Fruit fly (Drosophila melanogaster): ENCODE results near the gene mAChR-C.

The mAChR-C gene

dm6 chrX:6832584-6832983 is at the start of gene mAChR-C:
TSS of gene mAChR-C (minus strand) at chrX:6832684.
- TF ChIP-seq EcR (GFP tag; optimal IDR thresholded peaks at IDR 0.05) (no peak), CG8478 (optimal IDR thresholded peaks at IDR 0.05) (no peak), psq (optimal IDR thresholded peaks at IDR 0.05) (no peak), usp (GFP tag; optimal IDR thresholded peaks at IDR 0.05) (no peak), Dll (optimal IDR thresholded peaks at IDR 0.05) (no peak), pan (optimal IDR thresholded peaks at IDR 0.05) (no peak)

dm6 chrX:6876343-6876742 is 43.9 kb upstream of the mAChR-C start:
- TF ChIP-seq EcR (GFP tag; optimal IDR thresholded peaks at IDR 0.05) (no peak), Dll (optimal IDR thresholded peaks at IDR 0.05) (no peak), usp (GFP tag; optimal IDR thresholded peaks at IDR 0.05) (no peak), psq (optimal IDR thresholded peaks at IDR 0.05) (no peak), pan (optimal IDR thresholded peaks at IDR 0.05) (no peak), CG8478 (optimal IDR thresholded peaks at IDR 0.05) (no peak)

- TF ChIP-seq Dll (optimal IDR thresholded peaks at IDR 0.05) (no peak), psq (optimal IDR thresholded peaks at IDR 0.05) (no peak), EcR (GFP tag; optimal IDR thresholded peaks at IDR 0.05) (no peak), pan (optimal IDR thresholded peaks at IDR 0.05) (no peak), usp (GFP tag; optimal IDR thresholded peaks at IDR 0.05) (no peak), CG8478 (optimal IDR thresholded peaks at IDR 0.05) (no peak)
These were observed 43.3 kb upstream of the mAChR-C start for dm6 chrX:6875773-6876172.

DNA sequence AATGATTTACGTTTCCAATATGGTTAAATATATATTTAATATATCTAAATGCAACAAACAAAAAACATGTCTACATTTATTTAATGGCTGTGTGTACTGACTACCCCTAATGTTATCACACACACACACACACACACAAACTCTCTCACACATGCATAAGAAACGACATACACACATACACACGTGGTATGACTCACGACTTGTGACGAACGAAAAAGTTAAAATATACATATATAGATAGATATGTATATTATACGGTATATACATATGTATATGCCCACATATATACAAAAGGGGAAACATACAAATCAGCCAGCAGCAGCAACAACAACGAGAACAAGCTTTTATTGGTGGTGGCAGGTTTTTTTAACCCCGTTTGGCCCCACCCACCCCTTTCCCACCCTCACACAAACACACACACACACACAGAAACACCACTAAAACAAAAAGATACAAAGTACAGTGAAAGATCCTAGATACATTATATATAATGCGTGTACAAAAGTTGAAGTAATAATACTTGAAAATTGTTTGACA is 42.5 kb upstream of the mAChR-C start:
- TF ChIP-seq psq (optimal IDR thresholded peaks at IDR 0.05) (no peak), EcR (GFP tag; optimal IDR thresholded peaks at IDR 0.05) (no peak), pan (optimal IDR thresholded peaks at IDR 0.05) (no peak), Dll (optimal IDR thresholded peaks at IDR 0.05) (no peak), CG8478 (optimal IDR thresholded peaks at IDR 0.05) (no peak), usp (GFP tag; optimal IDR thresholded peaks at IDR 0.05) (no peak)

DNA sequence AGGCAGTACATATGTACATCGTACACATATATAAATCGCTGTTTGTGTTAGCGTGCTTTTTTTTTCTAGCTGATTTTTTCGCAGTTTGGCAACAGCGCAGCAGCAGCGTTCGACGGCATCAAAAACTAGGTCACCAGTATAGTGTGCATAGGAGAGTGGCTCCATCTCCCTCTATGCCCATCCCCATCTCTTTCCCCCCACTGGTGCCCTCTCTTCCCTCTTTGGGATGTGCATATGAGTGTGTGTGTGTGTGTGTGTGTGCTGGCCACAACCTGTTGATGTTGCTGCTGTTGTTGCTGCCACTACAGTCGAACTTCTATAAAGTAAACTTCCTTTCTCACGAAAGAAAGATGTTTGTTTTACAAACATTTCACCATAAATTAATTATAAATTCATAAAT is 39.3 kb upstream of the mAChR-C start:
- TF ChIP-seq usp (GFP tag; optimal IDR thresholded peaks at IDR 0.05) = no peak
- TF ChIP-seq EcR (GFP tag; optimal IDR thresholded peaks at IDR 0.05) = no peak
- no peak for TF ChIP-seq CG8478 (optimal IDR thresholded peaks at IDR 0.05)
- TF ChIP-seq psq (optimal IDR thresholded peaks at IDR 0.05) = no peak
- TF ChIP-seq Dll (optimal IDR thresholded peaks at IDR 0.05) = no peak
- no peak for TF ChIP-seq pan (optimal IDR thresholded peaks at IDR 0.05)

DNA sequence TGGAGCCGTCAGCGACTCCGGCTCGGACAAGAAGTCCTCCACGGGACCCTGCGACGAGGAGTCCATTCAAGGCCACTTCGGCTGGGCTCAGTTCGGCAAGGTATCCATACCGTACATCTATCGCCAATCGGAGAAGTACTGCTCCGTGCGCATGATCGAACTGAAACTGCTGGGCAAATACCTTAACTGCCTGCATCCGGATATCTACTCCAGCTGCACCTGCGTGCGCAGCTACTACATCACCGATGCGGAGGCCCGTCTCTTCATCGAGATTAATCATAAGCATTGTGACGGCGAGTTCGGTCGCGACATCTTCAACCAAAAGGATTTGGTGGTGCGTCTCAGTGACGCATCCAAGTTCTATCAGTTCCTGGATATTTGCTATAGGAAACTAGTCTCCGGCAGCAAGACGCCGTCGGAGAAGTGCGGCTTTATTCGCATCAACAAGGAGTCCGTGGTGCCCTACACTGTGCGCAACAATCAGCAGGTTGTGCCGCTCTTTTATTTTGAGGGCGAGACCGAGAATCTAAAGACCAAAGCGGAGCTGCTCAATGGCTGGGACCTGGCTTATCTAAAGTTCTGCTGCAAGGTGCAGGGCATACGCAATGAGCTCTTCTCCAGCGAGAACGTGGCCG is 37.4 kb upstream of the mAChR-C start:
- no peak for TF ChIP-seq EcR (GFP tag; optimal IDR thresholded peaks at IDR 0.05)
- no peak for TF ChIP-seq usp (GFP tag; optimal IDR thresholded peaks at IDR 0.05)
- TF ChIP-seq CG8478 (optimal IDR thresholded peaks at IDR 0.05) = no peak
- TF ChIP-seq Dll (optimal IDR thresholded peaks at IDR 0.05) = no peak
- no peak for TF ChIP-seq psq (optimal IDR thresholded peaks at IDR 0.05)
- no peak for TF ChIP-seq pan (optimal IDR thresholded peaks at IDR 0.05)

DNA sequence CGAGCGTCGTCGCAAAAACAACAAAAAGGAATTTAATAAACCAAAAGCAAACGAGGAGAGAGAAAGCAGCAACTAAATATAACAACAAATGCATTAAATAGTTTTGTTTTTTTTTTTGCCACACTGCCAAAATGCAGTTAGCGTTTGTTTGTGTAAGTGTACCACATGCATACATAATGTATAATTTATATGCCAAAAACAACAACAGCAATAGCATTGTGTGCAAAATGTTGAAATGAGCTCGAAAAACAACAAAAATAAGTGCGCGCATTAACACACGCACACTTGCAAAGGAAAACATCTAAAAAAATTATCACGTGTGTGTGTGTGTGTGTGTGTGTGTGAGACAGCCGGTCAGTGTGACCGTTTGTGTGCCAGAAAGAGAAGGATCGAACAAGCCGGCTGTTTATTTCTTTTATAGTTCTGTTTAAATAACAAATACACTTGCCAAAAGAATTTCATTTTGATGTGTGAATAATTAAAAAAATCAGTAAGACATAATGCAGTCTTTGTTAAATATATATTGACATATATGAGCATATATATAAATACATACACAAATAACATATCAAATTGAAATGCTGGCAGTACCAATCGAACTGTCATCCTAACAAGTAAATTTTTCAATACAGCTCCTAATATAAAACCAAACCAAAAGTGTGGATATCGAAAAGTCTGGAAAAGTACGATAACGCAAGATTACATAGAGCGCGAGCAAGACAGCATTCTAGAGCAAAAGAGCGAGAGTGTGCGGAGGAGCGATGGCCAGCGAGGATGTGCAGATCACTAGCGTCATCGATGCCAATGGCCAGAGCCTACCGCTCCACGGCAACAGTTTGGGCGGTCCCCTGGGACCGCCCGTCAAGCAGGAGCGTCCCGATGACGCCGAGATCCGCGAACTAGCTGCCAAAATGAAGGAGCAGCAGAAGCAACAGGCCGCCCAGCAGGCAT is 36.4 kb upstream of the mAChR-C start:
- TF ChIP-seq pan (optimal IDR thresholded peaks at IDR 0.05) = no peak

DNA sequence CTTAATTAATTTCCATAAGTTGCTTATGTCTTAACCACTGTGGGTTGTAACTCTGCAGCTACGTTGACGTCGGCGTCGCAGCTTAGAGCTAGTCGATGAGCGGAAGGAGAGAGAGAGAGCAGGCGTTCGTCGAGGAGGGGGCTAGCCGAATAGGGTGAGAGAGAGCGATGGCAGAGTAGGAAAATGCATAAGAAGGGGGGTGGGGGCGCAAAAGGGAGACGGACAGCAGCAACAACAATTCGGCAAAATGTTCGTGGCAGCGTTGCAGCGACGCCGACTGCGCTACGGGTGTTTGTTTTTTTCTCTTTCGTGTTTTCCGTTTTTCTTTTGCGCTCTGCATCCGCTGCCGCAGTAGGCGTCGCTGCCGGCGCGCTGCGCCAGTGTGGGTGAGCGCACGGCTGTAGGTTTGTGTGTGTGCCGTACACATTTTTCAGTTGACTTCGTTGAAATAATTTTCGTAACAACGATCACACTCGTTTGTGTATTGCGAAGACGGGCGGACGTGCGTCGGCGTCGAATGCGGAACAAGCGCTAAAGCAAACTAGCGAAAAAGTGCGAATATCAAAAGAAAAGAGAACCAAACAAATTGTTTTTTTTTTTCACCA is 35.6 kb upstream of the mAChR-C start:
- no peak for TF ChIP-seq usp (GFP tag; optimal IDR thresholded peaks at IDR 0.05)
- no peak for TF ChIP-seq CG8478 (optimal IDR thresholded peaks at IDR 0.05)
- no peak for TF ChIP-seq psq (optimal IDR thresholded peaks at IDR 0.05)
- TF ChIP-seq Dll (optimal IDR thresholded peaks at IDR 0.05) = peak; percentile 30
- no peak for TF ChIP-seq pan (optimal IDR thresholded peaks at IDR 0.05)
- TF ChIP-seq EcR (GFP tag; optimal IDR thresholded peaks at IDR 0.05) = no peak

dm6 chrX:6867175-6868023 is 34.9 kb upstream of the mAChR-C start, which contains the start of gene CG14434:
TSS of gene CG14434 (minus strand) at chrX:6867194.
- no peak for TF ChIP-seq CG8478 (optimal IDR thresholded peaks at IDR 0.05)
- no peak for TF ChIP-seq pan (optimal IDR thresholded peaks at IDR 0.05)
- no peak for TF ChIP-seq psq (optimal IDR thresholded peaks at IDR 0.05)
- TF ChIP-seq usp (GFP tag; optimal IDR thresholded peaks at IDR 0.05) = no peak
- no peak for TF ChIP-seq EcR (GFP tag; optimal IDR thresholded peaks at IDR 0.05)
- no peak for TF ChIP-seq Dll (optimal IDR thresholded peaks at IDR 0.05)

- no peak for TF ChIP-seq pan (optimal IDR thresholded peaks at IDR 0.05)
- TF ChIP-seq usp (GFP tag; optimal IDR thresholded peaks at IDR 0.05) = no peak
- no peak for TF ChIP-seq psq (optimal IDR thresholded peaks at IDR 0.05)
- no peak for TF ChIP-seq CG8478 (optimal IDR thresholded peaks at IDR 0.05)
- TF ChIP-seq EcR (GFP tag; optimal IDR thresholded peaks at IDR 0.05) = no peak
- TF ChIP-seq Dll (optimal IDR thresholded peaks at IDR 0.05) = no peak
These were observed 34.3 kb upstream of the mAChR-C start for dm6 chrX:6866764-6867163.

- TF ChIP-seq pan (optimal IDR thresholded peaks at IDR 0.05) (no peak), CG8478 (optimal IDR thresholded peaks at IDR 0.05) (no peak), EcR (GFP tag; optimal IDR thresholded peaks at IDR 0.05) (no peak), Dll (optimal IDR thresholded peaks at IDR 0.05) (no peak), psq (optimal IDR thresholded peaks at IDR 0.05) (no peak), usp (GFP tag; optimal IDR thresholded peaks at IDR 0.05) (no peak)
These were observed 33.6 kb upstream of the mAChR-C start for dm6 chrX:6866040-6866439.
